Fruit fly (Drosophila melanogaster) whole organism, adult: ENCODE measurements around the gene Rab9.
A peak's percentile ranks its signal among the peaks of the same experiment; 100 is the strongest.

Experiments used
- CG11617 ChIP-seq: fragments of 200-800 bp; sonication (Bioruptor generic); optimal IDR thresholded peaks from 2 replicates; lab custom pipeline; 2017; ENCODE audit warnings: mild to moderate bottlenecking, missing biosample characterization, missing genetic modification reagents, missing genetic modification characterization
- CG12768 ChIP-seq: fragments of 200-800 bp; sonication (Bioruptor generic); optimal IDR thresholded peaks from 2 replicates; lab custom pipeline; 2017; ENCODE audit warnings: missing biosample characterization, missing genetic modification characterization, mild to moderate bottlenecking, moderate library complexity, missing genetic modification reagents
- CG14711 ChIP-seq: fragments of 200-800 bp; sonication (Bioruptor generic); optimal IDR thresholded peaks from 2 replicates; lab custom pipeline; 2018; ENCODE audit warnings: missing biosample characterization, mild to moderate bottlenecking, missing genetic modification characterization, moderate library complexity
- CG1620 ChIP-seq: fragments of 200-800 bp; sonication (Bioruptor generic); optimal IDR thresholded peaks from 2 replicates; lab custom pipeline; 2016; ENCODE audit warnings: missing biosample characterization, missing genetic modification characterization
- CG33017 ChIP-seq: fragments of 200-800 bp; sonication (Bioruptor generic); optimal IDR thresholded peaks from 2 replicates; lab custom pipeline; 2018; ENCODE audit warnings: missing biosample characterization, mild to moderate bottlenecking, missing genetic modification characterization, moderate library complexity
- CG7045 ChIP-seq: fragments of 200-800 bp; sonication (Bioruptor generic); optimal IDR thresholded peaks from 2 replicates; lab custom pipeline; 2017; ENCODE audit warnings: missing biosample characterization, mild to moderate bottlenecking, missing genetic modification characterization
- CG7101 ChIP-seq: fragments of 200-800 bp; sonication (Bioruptor generic); optimal IDR thresholded peaks from 2 replicates; lab custom pipeline; 2018; ENCODE audit warnings: missing biosample characterization, mild to moderate bottlenecking, missing genetic modification characterization, moderate library complexity
- Clk ChIP-seq: fragments of 200-800 bp; sonication (Bioruptor generic); optimal IDR thresholded peaks from 2 replicates; lab custom pipeline; 2017; ENCODE audit warnings: missing biosample characterization, missing genetic modification characterization
- Crg-1 ChIP-seq: fragments of 200-800 bp; sonication (Bioruptor generic); optimal IDR thresholded peaks from 2 replicates; lab custom pipeline; 2016; ENCODE audit warnings: missing biosample characterization, missing genetic modification characterization
- Hr96 ChIP-seq: fragments of 200-800 bp; sonication (Bioruptor generic); optimal IDR thresholded peaks from 2 replicates; lab custom pipeline; 2016; ENCODE audit warnings: missing biosample characterization, missing genetic modification characterization
- Mnt ChIP-seq: fragments of 200-800 bp; sonication (Bioruptor generic); optimal IDR thresholded peaks from 2 replicates; lab custom pipeline; 2016; ENCODE audit warnings: missing biosample characterization, mild to moderate bottlenecking, missing genetic modification characterization
- kay ChIP-seq: fragments of 200-800 bp; sonication (Bioruptor generic); peaks from one replicate; lab custom pipeline; 2016; ENCODE audit warnings: missing biosample characterization, missing genetic modification characterization, borderline replicate concordance
- ovo ChIP-seq: fragments of 200-800 bp; sonication (Bioruptor generic); optimal IDR thresholded peaks from 2 replicates; lab custom pipeline; 2016; ENCODE audit warnings: missing biosample characterization, missing genetic modification characterization
- pad ChIP-seq: fragments of 200-800 bp; sonication (Bioruptor generic); optimal IDR thresholded peaks from 3 replicates; lab custom pipeline; 2017; ENCODE audit warnings: missing biosample characterization, missing genetic modification characterization, mild to moderate bottlenecking, moderate library complexity, missing genetic modification reagents
- tj ChIP-seq: fragments of 200-800 bp; sonication (Bioruptor generic); optimal IDR thresholded peaks from 3 replicates; lab custom pipeline; 2017; ENCODE audit warnings: missing biosample characterization, mild to moderate bottlenecking, missing genetic modification characterization, moderate library complexity
- toe ChIP-seq: fragments of 200-800 bp; sonication (Bioruptor generic); optimal IDR thresholded peaks from 2 replicates; lab custom pipeline; 2016; ENCODE audit warnings: missing biosample characterization, missing genetic modification characterization

Gene Rab9

DNA sequence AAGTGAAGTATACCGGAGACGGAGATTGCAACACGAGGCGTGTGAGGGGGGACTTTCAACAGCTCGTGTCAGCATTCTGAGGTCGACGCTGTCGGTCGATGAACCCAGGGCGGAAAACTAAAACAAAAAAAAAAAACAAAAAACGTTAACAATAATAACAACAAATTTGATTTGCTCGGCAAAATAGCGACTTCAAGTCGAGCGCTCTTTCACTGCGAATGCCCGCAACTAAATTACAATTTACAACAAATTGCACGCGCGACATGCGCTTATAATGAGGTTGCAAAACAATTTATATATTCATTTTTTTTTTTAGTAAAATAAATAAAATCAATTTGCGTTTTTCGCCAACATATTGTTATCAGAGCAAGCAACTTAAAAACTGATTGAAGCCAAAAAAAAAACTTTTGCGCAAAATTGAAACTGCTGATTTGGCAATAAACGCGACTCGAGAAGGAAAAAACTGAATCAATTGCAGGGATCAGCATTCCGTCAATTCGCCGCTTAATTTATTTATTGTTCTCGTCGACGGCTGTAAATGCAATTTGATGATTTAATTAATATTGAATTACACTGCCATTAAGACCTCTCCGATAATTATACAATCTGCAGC is 41.1 kb downstream of the Rab9 start:
- TF ChIP-seq Mnt (GFP tag; lab: Kevin White, UChicago) (peak; percentile 7), kay (GFP tag; lab: Kevin White, UChicago) (peak; percentile 41), Crg-1 (no peak), tj (GFP tag; lab: Kevin White, UChicago) (peak; percentile 100)

dm6 chr2L:19479249-19479984 is 47.0 kb downstream of the Rab9 start:
- no peak for TF ChIP-seq CG7045 (GFP tag; lab: Kevin White, UChicago)
- peak; percentile 98 for TF ChIP-seq tj (GFP tag; lab: Kevin White, UChicago)
- TF ChIP-seq pad (GFP tag; lab: Kevin White, UChicago): peak; percentile 74

DNA sequence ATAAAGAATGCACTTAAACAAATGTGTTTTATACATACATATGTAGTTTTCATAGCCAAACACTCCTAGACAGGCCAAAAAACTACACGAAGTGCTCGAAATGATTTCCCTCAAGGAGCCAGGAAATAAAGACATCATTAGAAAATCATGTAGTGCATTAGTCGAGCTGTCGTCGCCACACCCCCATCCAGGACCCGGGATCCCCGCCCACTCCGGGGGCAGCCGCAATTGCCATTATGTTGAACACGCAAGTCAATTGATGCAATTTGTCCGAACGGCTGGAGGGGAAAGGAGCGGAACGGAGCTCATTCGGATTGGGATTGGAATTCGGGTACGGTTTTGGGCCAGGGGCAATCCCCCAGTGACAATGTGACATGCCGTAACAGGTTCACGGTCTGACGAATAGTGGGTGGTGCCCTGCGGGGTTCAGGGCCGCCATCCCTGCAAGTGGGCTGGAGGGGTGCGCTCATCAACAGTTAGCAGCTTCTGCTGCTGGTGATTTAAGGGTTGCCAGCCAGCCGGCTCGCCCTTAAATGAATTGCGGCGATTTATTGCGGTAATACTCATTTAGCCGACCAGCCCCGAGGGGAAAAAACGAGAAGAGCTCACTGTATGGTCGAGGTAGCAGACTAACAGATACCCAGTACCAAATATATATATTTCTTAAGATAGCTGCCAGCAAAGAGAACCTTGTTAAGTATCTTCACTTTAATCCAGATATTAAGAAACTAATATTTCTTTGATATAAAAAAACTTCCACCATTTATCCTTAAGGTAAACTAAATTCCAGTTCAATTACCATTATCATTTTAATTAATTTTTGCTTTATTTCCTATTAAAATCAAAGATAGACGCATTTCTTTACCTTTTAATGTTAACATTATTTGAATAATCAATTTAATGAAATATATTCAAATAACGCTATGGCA is 48.3 kb downstream of the Rab9 start:
- no peak for TF ChIP-seq CG14711 (tag; lab: Kevin White, UChicago)

dm6 chr2L:19484539-19484938 is 52.2 kb downstream of the Rab9 start, which contains the start of the genes CG10195 and CG13084:
Gene CG10195 (minus strand): TSS chr2L:19484705.
Gene CG13084 (plus strand): TSS chr2L:19484930.
- TF ChIP-seq Hr96 (GFP tag; lab: Kevin White, UChicago): no peak
- TF ChIP-seq toe (GFP tag; lab: Kevin White, UChicago): no peak
- TF ChIP-seq Clk (GFP tag; lab: Kevin White, UChicago): no peak
- no peak for TF ChIP-seq CG7101 (tag; lab: Kevin White, UChicago)
- TF ChIP-seq CG1620: no peak
- TF ChIP-seq Crg-1: no peak
- no peak for TF ChIP-seq tj (GFP tag; lab: Kevin White, UChicago)
- no peak for TF ChIP-seq CG12768
- TF ChIP-seq CG14711 (tag; lab: Kevin White, UChicago): no peak
- TF ChIP-seq CG7045 (GFP tag; lab: Kevin White, UChicago): no peak
- TF ChIP-seq CG33017 (tag; lab: Kevin White, UChicago): no peak
- no peak for TF ChIP-seq CG11617
- no peak for TF ChIP-seq pad (GFP tag; lab: Kevin White, UChicago)
- TF ChIP-seq ovo (GFP tag; lab: Kevin White, UChicago): no peak
- no peak for TF ChIP-seq kay (GFP tag; lab: Kevin White, UChicago)
- TF ChIP-seq Mnt (GFP tag; lab: Kevin White, UChicago): no peak
